Fruit fly (Drosophila melanogaster) whole organism, embryonic: Measurements from ENCODE around the gene CG9992.

Experiments used
- ATbp ChIP-seq: fragments of 200-800 bp; sonication (Bioruptor generic); optimal IDR thresholded peaks from 2 replicates; lab custom pipeline; 2017; ENCODE audit warnings: missing biosample characterization, mild to moderate bottlenecking, missing genetic modification characterization, missing genetic modification reagents
- Ada2b ChIP-seq: fragments of 200-800 bp; sonication (Bioruptor generic); IDR thresholded peaks from 2 replicates; pipeline ENCODE4 v1.3.6; 2022; ENCODE audit warnings: missing biosample characterization, missing genetic modification characterization
- Aef1 ChIP-seq: fragments of 200-800 bp; sonication (Bioruptor generic); IDR thresholded peaks from 3 replicates; pipeline ENCODE4 v1.3.6; 2022; ENCODE audit warnings: missing biosample characterization, missing genetic modification characterization
- Atf6 ChIP-seq: fragments of 200-800 bp; sonication (Bioruptor generic); IDR thresholded peaks from 2 replicates; pipeline ENCODE4 v1.3.6; 2022; ENCODE audit warnings: missing biosample characterization, missing genetic modification characterization
- CG10979 ChIP-seq: fragments of 200-800 bp; sonication (Bioruptor generic); optimal IDR thresholded peaks from 2 replicates; lab custom pipeline; 2018; ENCODE audit warnings: missing biosample characterization, mild to moderate bottlenecking, missing genetic modification characterization, moderate library complexity
- CG11695 ChIP-seq: fragments of 200-800 bp; sonication (Bioruptor generic); IDR thresholded peaks from 3 replicates; pipeline ENCODE4 v1.3.6; 2022; ENCODE audit warnings: missing biosample characterization, missing genetic modification characterization
- CG1603 ChIP-seq: fragments of 200-800 bp; sonication (Bioruptor generic); optimal IDR thresholded peaks from 2 replicates; lab custom pipeline; 2019; ENCODE audit warnings: missing biosample characterization, mild to moderate bottlenecking, missing genetic modification characterization, moderate library complexity
- CG16815 ChIP-seq: fragments of 200-800 bp; sonication (Bioruptor generic); optimal IDR thresholded peaks from 3 replicates; lab custom pipeline; 2017; ENCODE audit warnings: missing biosample characterization, mild to moderate bottlenecking, missing genetic modification characterization
- CG2129 ChIP-seq: fragments of 200-800 bp; sonication (Bioruptor generic); IDR thresholded peaks from 2 replicates; pipeline ENCODE4 v1.3.6; 2022; ENCODE audit warnings: missing biosample characterization, missing genetic modification characterization; ENCODE audit not compliant: partially characterized antibody
- CG2202 ChIP-seq: fragments of 200-800 bp; sonication (Bioruptor generic); optimal IDR thresholded peaks from 2 replicates; lab custom pipeline; 2018; ENCODE audit warnings: missing biosample characterization, mild to moderate bottlenecking, missing genetic modification characterization
- CG3065 ChIP-seq: fragments of 200-800 bp; sonication (Bioruptor generic); optimal IDR thresholded peaks from 2 replicates; lab custom pipeline; 2016; ENCODE audit warnings: missing biosample characterization, missing genetic modification characterization
- CG31388 ChIP-seq: fragments of 200-800 bp; sonication (Bioruptor generic); optimal IDR thresholded peaks from 2 replicates; lab custom pipeline; 2016; ENCODE audit warnings: missing biosample characterization, missing genetic modification characterization
- CG32532 ChIP-seq: fragments of 200-800 bp; sonication (Bioruptor generic); IDR thresholded peaks from 2 replicates; pipeline ENCODE4 v1.3.6; 2022; ENCODE audit warnings: missing biosample characterization, missing genetic modification characterization
- CG6175 ChIP-seq: fragments of 200-800 bp; sonication (Bioruptor generic); IDR thresholded peaks from 3 replicates; pipeline ENCODE4 v1.3.6; 2022; ENCODE audit warnings: missing biosample characterization, missing genetic modification characterization
- CG6689 ChIP-seq: fragments of 200-800 bp; sonication (Bioruptor generic); IDR thresholded peaks from 2 replicates; pipeline ENCODE4 v1.3.6; 2022; ENCODE audit warnings: missing biosample characterization, missing genetic modification characterization
- CG6765 ChIP-seq: fragments of 200-800 bp; sonication (Bioruptor generic); optimal IDR thresholded peaks from 3 replicates; lab custom pipeline; 2017; ENCODE audit warnings: missing biosample characterization, mild to moderate bottlenecking, missing genetic modification characterization
- D19A ChIP-seq: fragments of 200-800 bp; optimal IDR thresholded peaks from 3 replicates; lab custom pipeline; 2019; ENCODE audit warnings: missing biosample characterization, mild to moderate bottlenecking, missing genetic modification characterization, moderate library complexity
- Dbx ChIP-seq: fragments of 200-800 bp; sonication (Bioruptor generic); IDR thresholded peaks from 3 replicates; pipeline ENCODE4 v1.3.6; 2022; ENCODE audit warnings: missing biosample characterization, missing genetic modification characterization
- Fer2 ChIP-seq: fragments of 200-800 bp; sonication (Bioruptor generic); optimal IDR thresholded peaks from 2 replicates; lab custom pipeline; 2018; ENCODE audit warnings: missing biosample characterization, mild to moderate bottlenecking, missing genetic modification characterization, moderate library complexity
- GATAe ChIP-seq: fragments of 200-800 bp; sonication (Bioruptor generic); conservative IDR thresholded peaks from 2 replicates; pipeline ENCODE4 v1.3.6; 2022; ENCODE audit warnings: missing biosample characterization, missing genetic modification characterization
- Hr51 ChIP-seq, 2 experiments: fragments of 200-800 bp; sonication (Bioruptor generic); optimal IDR thresholded peaks; 2 replicates in 1 of 2; 3 replicates in 1 of 2; lab custom pipeline; 2016 to 2018; ENCODE audit warnings: missing biosample characterization in 2 of 2, missing genetic modification characterization in 2 of 2, mild to moderate bottlenecking in 1 of 2, moderate library complexity in 1 of 2
- Hr78 ChIP-seq, 2 experiments: fragments of 200-800 bp in 1 of 2; fragments of >200 bp in 1 of 2; sonication (Bioruptor generic) in 1 of 2; optimal IDR thresholded peaks; 2 replicates each; lab custom pipeline; 2017 to 2019; ENCODE audit warnings: missing biosample characterization in 2 of 2, missing genetic modification characterization in 2 of 2, mild to moderate bottlenecking in 1 of 2, moderate library complexity in 1 of 2
- NC2α ChIP-seq: fragments of 200-800 bp; sonication (Bioruptor generic); optimal IDR thresholded peaks from 2 replicates; lab custom pipeline; 2016; ENCODE audit warnings: missing biosample characterization, missing genetic modification characterization
- Sox100B ChIP-seq: fragments of 200-800 bp; sonication (Bioruptor generic); optimal IDR thresholded peaks from 3 replicates; lab custom pipeline; 2018; ENCODE audit warnings: missing biosample characterization, mild to moderate bottlenecking, missing genetic modification characterization
- Taf1 ChIP-seq: fragments of 200-800 bp; sonication (Bioruptor generic); IDR thresholded peaks from 2 replicates; pipeline ENCODE4 v1.3.6; 2022; ENCODE audit warnings: missing biosample characterization, missing genetic modification characterization
- Xbp1 ChIP-seq: fragments of 200-800 bp; sonication (Bioruptor generic); optimal IDR thresholded peaks from 3 replicates; lab custom pipeline; 2016; ENCODE audit warnings: missing biosample characterization, mild to moderate bottlenecking, missing genetic modification characterization
- abd-A ChIP-seq: fragments of 200-800 bp; sonication (Bioruptor generic); optimal IDR thresholded peaks from 3 replicates; lab custom pipeline; 2019; ENCODE audit warnings: missing biosample characterization, mild to moderate bottlenecking, missing genetic modification characterization, moderate library complexity
- bbx ChIP-seq: fragments of 200-800 bp; sonication (Bioruptor generic); IDR thresholded peaks from 2 replicates; pipeline ENCODE4 v1.3.6; 2022; ENCODE audit warnings: missing biosample characterization, missing genetic modification characterization; ENCODE audit not compliant: partially characterized antibody
- bcd ChIP-seq: fragments of 200-800 bp; sonication (Bioruptor generic); optimal IDR thresholded peaks from 2 replicates; lab custom pipeline; 2017; ENCODE audit warnings: missing biosample characterization, mild to moderate bottlenecking, missing genetic modification characterization
- btn ChIP-seq: fragments of 200-800 bp; sonication (Bioruptor generic); optimal IDR thresholded peaks from 2 replicates; lab custom pipeline; 2016; ENCODE audit warnings: missing biosample characterization, missing genetic modification characterization
- da ChIP-seq: fragments of 200-800 bp; sonication (Bioruptor generic); optimal IDR thresholded peaks from 2 replicates; lab custom pipeline; 2016; ENCODE audit warnings: missing biosample characterization, missing genetic modification characterization
- exex ChIP-seq: fragments of 200-800 bp; sonication (Bioruptor generic); optimal IDR thresholded peaks from 4 replicates; lab custom pipeline; 2018; ENCODE audit warnings: missing biosample characterization, mild to moderate bottlenecking, missing genetic modification characterization, moderate library complexity
- ftz-f1 ChIP-seq: fragments of 200-800 bp; sonication (Bioruptor generic); optimal IDR thresholded peaks from 2 replicates; lab custom pipeline; 2016; ENCODE audit warnings: missing biosample characterization, missing genetic modification characterization
- fu2 ChIP-seq: fragments of 200-800 bp; sonication (Bioruptor generic); optimal IDR thresholded peaks from 2 replicates; lab custom pipeline; 2016; ENCODE audit warnings: missing biosample characterization, missing genetic modification characterization
- gcm2 ChIP-seq: fragments of 200-800 bp; sonication (Bioruptor generic); optimal IDR thresholded peaks from 2 replicates; lab custom pipeline; 2016; ENCODE audit warnings: missing biosample characterization, missing genetic modification characterization
- grau ChIP-seq: fragments of 200-800 bp; optimal IDR thresholded peaks from 3 replicates; lab custom pipeline; 2019; ENCODE audit warnings: missing biosample characterization, mild to moderate bottlenecking, missing genetic modification characterization, moderate library complexity
- gt ChIP-seq: fragments of 200-800 bp; sonication (Bioruptor generic); IDR thresholded peaks from 2 replicates; pipeline ENCODE4 v1.3.6; 2022; ENCODE audit warnings: missing biosample characterization, missing genetic modification characterization
- hb ChIP-seq: fragments of 200-800 bp; sonication (Bioruptor generic); IDR thresholded peaks from 3 replicates; pipeline ENCODE4 v1.3.6; 2022; ENCODE audit warnings: missing biosample characterization, missing genetic modification characterization; ENCODE audit not compliant: partially characterized antibody
- lilli ChIP-seq: fragments of 200-800 bp; sonication (Bioruptor generic); optimal IDR thresholded peaks from 3 replicates; lab custom pipeline; 2016; ENCODE audit warnings: missing biosample characterization, missing genetic modification characterization
- lmd ChIP-seq: fragments of 200-800 bp; sonication (Bioruptor generic); IDR thresholded peaks from 2 replicates; pipeline ENCODE4 v1.3.6; 2022; ENCODE audit warnings: missing biosample characterization, missing genetic modification characterization
- nom ChIP-seq: fragments of 200-800 bp; sonication (Bioruptor generic); optimal IDR thresholded peaks from 2 replicates; lab custom pipeline; 2017; ENCODE audit warnings: missing biosample characterization, missing genetic modification characterization, mild to moderate bottlenecking, moderate library complexity, missing genetic modification reagents
- org-1 ChIP-seq: fragments of 200-800 bp; sonication (Bioruptor generic); optimal IDR thresholded peaks from 2 replicates; lab custom pipeline; 2017; ENCODE audit warnings: missing biosample characterization, missing genetic modification characterization
- pan ChIP-seq, 4 experiments: fragments of >200 bp in 3 of 4; fragments of 200-800 bp in 1 of 4; sonication (Bioruptor generic) in 1 of 4; optimal IDR thresholded peaks in 3 of 4; IDR thresholded peaks in 1 of 4; 2 replicates each; pipeline versions ENCODE4 v1.3.6 to Lab custom; 2017 to 2022; ENCODE audit warnings: missing biosample characterization in 2 of 4, missing genetic modification characterization in 2 of 4, mixed read lengths in 1 of 4
- pfk ChIP-seq: fragments of 200-800 bp; sonication (Bioruptor generic); optimal IDR thresholded peaks from 2 replicates; lab custom pipeline; 2018; ENCODE audit warnings: missing biosample characterization, mild to moderate bottlenecking, missing genetic modification characterization, moderate library complexity
- ro ChIP-seq: fragments of 200-800 bp; sonication (Bioruptor generic); IDR thresholded peaks from 2 replicates; pipeline ENCODE4 v1.3.6; 2022; ENCODE audit warnings: missing biosample characterization, missing genetic modification characterization
- sqz ChIP-seq: fragments of 200-800 bp; sonication (Bioruptor generic); optimal IDR thresholded peaks from 3 replicates; lab custom pipeline; 2018; ENCODE audit warnings: missing biosample characterization, mild to moderate bottlenecking, missing genetic modification characterization
- trh ChIP-seq: fragments of 200-800 bp; sonication (Bioruptor generic); optimal IDR thresholded peaks from 2 replicates; lab custom pipeline; 2016; ENCODE audit warnings: missing biosample characterization, missing genetic modification characterization
- zen2 ChIP-seq: fragments of 200-800 bp; sonication (Bioruptor generic); IDR thresholded peaks from 3 replicates; pipeline ENCODE4 v1.3.6; 2022; ENCODE audit warnings: missing biosample characterization, missing genetic modification characterization; ENCODE audit not compliant: partially characterized antibody
- zfh2 ChIP-seq: fragments of 200-800 bp; sonication (Bioruptor generic); optimal IDR thresholded peaks from 2 replicates; lab custom pipeline; 2016; ENCODE audit warnings: missing biosample characterization, missing genetic modification characterization

The CG9992 gene

dm6 chrX:16403811-16404420, 19.2 kb upstream of the CG9992 start (continued):
- TF ChIP-seq CG1603: no peak
- peak; percentile 13; the same call in 1 of the 3 replicates for TF ChIP-seq CG6175
- peak; percentile 12 for TF ChIP-seq fu2 (GFP tag; lab: Kevin White, UChicago)
- TF ChIP-seq grau (tag; lab: Kevin White, UChicago): peak; percentile 84
- TF ChIP-seq CG3065 (GFP tag; lab: Kevin White, UChicago): no peak
- peak; percentile 87 for TF ChIP-seq CG32532 (GFP tag; lab: Robert Waterston, UW)
- TF ChIP-seq nom (GFP tag; lab: Kevin White, UChicago): no peak
- TF ChIP-seq CG11695 (GFP tag; lab: Robert Waterston, UW): peak; percentile 80; the same call in 2 of the 3 replicates
- peak; percentile 90 for TF ChIP-seq D19A (tag; lab: Kevin White, UChicago)
- TF ChIP-seq zfh2 (GFP tag; lab: Kevin White, UChicago): peak; percentile 55
- no peak for TF ChIP-seq pan (optimal IDR thresholded peaks at IDR 0.05; lab: Kevin White, UChicago)
- TF ChIP-seq pan (GFP tag; optimal IDR thresholded peaks at IDR 0.05 in 1 of 2, IDR thresholded peaks at IDR 0.05 in 1 of 2): peak in 1 of 2 experiments; percentile 84
- no peak for TF ChIP-seq CG16815
- TF ChIP-seq Taf1: peak; percentile 55
- peak; percentile 79 for TF ChIP-seq CG6765 (GFP tag; lab: Kevin White, UChicago)
- TF ChIP-seq org-1 (GFP tag; lab: Kevin White, UChicago): peak; percentile 67
- no peak for TF ChIP-seq btn (GFP tag; lab: Kevin White, UChicago)
- peak; percentile 78 for TF ChIP-seq bcd (GFP tag; lab: Kevin White, UChicago)
- TF ChIP-seq gt (GFP tag; lab: Robert Waterston, UW): no peak
- no peak for TF ChIP-seq Sox100B (GFP tag; lab: Kevin White, UChicago)
- TF ChIP-seq exex (tag; lab: Kevin White, UChicago): peak; percentile 99
- TF ChIP-seq ATbp (GFP tag; lab: Kevin White, UChicago): peak; percentile 75
- no peak for TF ChIP-seq CG2129 (GFP tag; lab: Robert Waterston, UW)
- peak; percentile 45 for TF ChIP-seq trh (GFP tag; lab: Kevin White, UChicago)
- TF ChIP-seq lmd (GFP tag; lab: Robert Waterston, UW): peak; percentile 81
- TF ChIP-seq CG6689 (GFP tag; lab: Robert Waterston, UW): peak; percentile 78
- TF ChIP-seq CG2202: no peak
- TF ChIP-seq sqz (GFP tag; lab: Kevin White, UChicago): no peak
- TF ChIP-seq GATAe (GFP tag; lab: Robert Waterston, UW): peak; percentile 44
- TF ChIP-seq da (GFP tag; lab: Kevin White, UChicago): no peak
- TF ChIP-seq ro (GFP tag; lab: Robert Waterston, UW): no peak
- TF ChIP-seq NC2α (GFP tag; lab: Kevin White, UChicago): no peak
- peak; percentile 80 for TF ChIP-seq Xbp1 (GFP tag; lab: Kevin White, UChicago)

- TF ChIP-seq lilli (GFP tag; lab: Kevin White, UChicago) (no peak), ftz-f1 (GFP tag; lab: Kevin White, UChicago) (peak; percentile 55), CG31388 (GFP tag; lab: Kevin White, UChicago) (peak; percentile 78), CG10979 (tag; lab: Kevin White, UChicago) (peak; percentile 87), hb (GFP tag; lab: Robert Waterston, UW) (no peak), zen2 (GFP tag; lab: Robert Waterston, UW) (no peak), Fer2 (peak; percentile 83), NC2α (GFP tag; lab: Kevin White, UChicago) (no peak), bbx (0 out of 2 replicates have a peak, but pooled peaks have one; percentile 12), pfk (GFP tag; lab: Kevin White, UChicago) (peak; percentile 46), lmd (GFP tag; lab: Robert Waterston, UW) (peak; percentile 96), Aef1 (peak; percentile 96), gcm2 (GFP tag; lab: Kevin White, UChicago) (no peak), Ada2b (peak; percentile 93), Dbx (GFP tag; lab: Robert Waterston, UW) (peak; percentile 95), abd-A (tag; lab: Kevin White, UChicago) (no peak), Hr78 (GFP tag; optimal IDR thresholded peaks at IDR 0.05; lab: Kevin White, UChicago) (no peak), Hr51 (GFP tag; optimal IDR thresholded peaks at IDR 0.05; lab: Kevin White, UChicago) (peak in 1 of 2 experiments; percentile 51), Atf6 (GFP tag; lab: Robert Waterston, UW) (peak; percentile 93)
Observed at dm6 chrX:16391397-16391796, 6.7 kb upstream of the CG9992 start, which contains the start of the genes TH1 and mei-41. Gene TH1 (minus strand): TSS chrX:16391438. Gene mei-41 (plus strand): TSS chrX:16391698.
